Worm (Caenorhabditis elegans): Measurements from ENCODE around the gene Y53F4B.36.

ce11 chrII:15167340-15167739 lies 8.4 kb upstream of the Y53F4B.36 start, which contains the start of gene gst-28:
- TF ChIP-seq snpc-4 (tag; optimal IDR thresholded peaks at IDR 0.05) (no peak), lsy-2 (tag; optimal IDR thresholded peaks at IDR 0.05) (no peak), vab-15 (tag; optimal IDR thresholded peaks at IDR 0.05) (no peak), C16A3.4 (tag; optimal IDR thresholded peaks at IDR 0.05) (no peak), ztf-4 (tag; optimal IDR thresholded peaks at IDR 0.05) (no peak), nhr-85 (tag) (no peak)

Measured in whole organism, L1 larva.